Worm (Caenorhabditis elegans): ENCODE results near the gene C27D6.3.

DNA sequence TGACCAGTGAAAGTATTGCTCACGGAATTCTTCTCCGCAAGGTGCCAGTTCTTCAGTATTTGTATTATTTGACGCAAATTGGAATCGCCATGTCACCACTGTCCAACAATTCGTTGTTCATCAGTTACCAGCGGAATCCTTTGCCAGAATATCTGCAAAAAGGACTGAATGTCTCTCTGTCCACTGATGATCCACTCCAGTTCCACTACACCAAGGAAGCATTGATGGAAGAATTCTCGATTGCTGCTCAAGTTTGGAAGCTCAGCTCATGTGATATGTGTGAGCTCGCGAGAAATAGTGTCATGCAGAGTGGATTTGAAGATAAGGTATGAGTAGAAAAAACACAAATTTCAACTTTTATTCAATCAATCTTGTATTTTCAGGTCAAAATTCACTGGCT, 34.9 kb upstream of the C27D6.3 start:
- TF ChIP-seq cog-1 (tag; optimal IDR thresholded peaks at IDR 0.05) (no peak), flt-1 (GFP tag; IDR thresholded peaks at IDR 0.05) (no peak), klf-2 (GFP tag; conservative IDR thresholded peaks at IDR 0.05) (no peak), ref-1 (GFP tag; conservative IDR thresholded peaks at IDR 0.05) (no peak), ztf-29 (GFP tag; IDR thresholded peaks at IDR 0.05) (no peak), T22C8.4 (GFP tag; IDR thresholded peaks at IDR 0.05) (no peak), tab-1 (GFP tag; IDR thresholded peaks at IDR 0.05) (no peak)

Data from whole organism, midembryonic.